Worm (Caenorhabditis elegans): ENCODE results near the gene F49F1.9.

F49F1.9 gene

ce11 chrIV:4123083-4123482 is 14.3 kb downstream of the F49F1.9 start, which contains the start of gene mul-1 (continued):
- peak; percentile 59 for TF ChIP-seq dmd-6 (GFP tag; IDR thresholded peaks at IDR 0.05)
- no peak for TF ChIP-seq nhr-237 (tag; optimal IDR thresholded peaks at IDR 0.05)
- TF ChIP-seq nhr-111 (GFP tag; optimal IDR thresholded peaks at IDR 0.05), result no peak

- TF ChIP-seq rbr-2 (tag; optimal IDR thresholded peaks at IDR 0.05) (no peak), hmg-1.1 (GFP tag; IDR thresholded peaks at IDR 0.05) (no peak), unc-130 (GFP tag; optimal IDR thresholded peaks at IDR 0.05) (no peak), ceh-32 (tag; optimal IDR thresholded peaks at IDR 0.05; ENCODE audit: poor library complexity) (no peak), dmd-6 (GFP tag; IDR thresholded peaks at IDR 0.05) (peak; percentile 23; the same call in 1 of the 2 replicates), daf-8 (GFP tag; IDR thresholded peaks at IDR 0.05) (no peak), attf-4 (tag; optimal IDR thresholded peaks at IDR 0.05) (no peak), pqm-1 (tag; optimal IDR thresholded peaks at IDR 0.05) (peak; percentile 43), ceh-28 (tag; optimal IDR thresholded peaks at IDR 0.05) (no peak), pha-4 (GFP tag; IDR thresholded peaks at IDR 0.05) (no peak), pha-4 (tag; optimal IDR thresholded peaks at IDR 0.05) (no peak), tag-97 (GFP tag; IDR thresholded peaks at IDR 0.05) (no peak), hlh-11 (tag; optimal IDR thresholded peaks at IDR 0.05) (peak; percentile 28), nhr-76 (tag; optimal IDR thresholded peaks at IDR 0.05) (no peak), nhr-11 (tag; optimal IDR thresholded peaks at IDR 0.05) (no peak), lim-7 (GFP tag; IDR thresholded peaks at IDR 0.05) (no peak), fos-1 (tag; optimal IDR thresholded peaks at IDR 0.05) (no peak), arid-1 (GFP tag; conservative IDR thresholded peaks at IDR 0.05) (no peak), ceh-20 (GFP tag; IDR thresholded peaks at IDR 0.05) (no peak), egl-27 (tag; optimal IDR thresholded peaks at IDR 0.05) (no peak)
Measured at ce11 chrIV:4121055-4121454, 16.3 kb downstream of the F49F1.9 start.

DNA sequence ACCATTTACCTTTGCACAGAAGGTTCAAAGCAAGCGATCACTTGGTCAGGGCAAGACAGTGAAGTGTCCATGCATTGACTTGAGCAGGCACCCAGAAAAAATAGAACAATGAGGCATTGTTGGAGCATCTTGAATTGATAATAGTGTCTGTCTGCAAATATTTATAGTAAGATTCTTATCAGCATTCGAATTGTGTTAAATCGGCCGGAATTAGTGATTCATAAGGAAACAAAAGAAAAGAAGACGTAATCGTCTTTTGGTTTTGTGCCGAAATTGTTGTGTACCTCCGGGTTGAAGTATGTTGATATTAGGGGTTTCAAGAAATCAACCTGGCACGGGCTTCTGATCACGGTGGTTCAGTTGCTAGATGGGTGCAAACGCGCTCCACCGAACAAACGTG is 17.1 kb downstream of the F49F1.9 start, which contains the start of gene F49F1.5:
F49F1.5 (minus strand) TSS at position 153 of the 400 bp plus-strand sequence.
- TF ChIP-seq zip-2 (tag; optimal IDR thresholded peaks at IDR 0.05) (no peak), Y48G9A.11 (GFP tag; IDR thresholded peaks at IDR 0.05) (no peak), nhr-42 (GFP tag; IDR thresholded peaks at IDR 0.05) (no peak), nhr-6 (tag; optimal IDR thresholded peaks at IDR 0.05) (no peak), nhr-77 (tag; optimal IDR thresholded peaks at IDR 0.05) (no peak), tra-1 (GFP tag; IDR thresholded peaks at IDR 0.05) (no peak), Y75B8A.6 (GFP tag; IDR thresholded peaks at IDR 0.05) (no peak), tag-97 (GFP tag; IDR thresholded peaks at IDR 0.05) (no peak), dve-1 (tag; optimal IDR thresholded peaks at IDR 0.05; ENCODE audit: insufficient read depth) (no peak), ceh-32 (tag; optimal IDR thresholded peaks at IDR 0.05; ENCODE audit: poor library complexity) (no peak)

- TF ChIP-seq Y48G9A.11 (GFP tag; IDR thresholded peaks at IDR 0.05), result no peak
- TF ChIP-seq pqm-1 (tag; optimal IDR thresholded peaks at IDR 0.05), result peak; percentile 42
- TF ChIP-seq sdz-12 (GFP tag; optimal IDR thresholded peaks at IDR 0.05), result no peak
- no peak for TF ChIP-seq lsy-2 (tag; optimal IDR thresholded peaks at IDR 0.05)
- TF ChIP-seq vab-7 (GFP tag; IDR thresholded peaks at IDR 0.05), result no peak
- no peak for TF ChIP-seq nhr-28 (tag; optimal IDR thresholded peaks at IDR 0.05)
- TF ChIP-seq zfp-3 (GFP tag; conservative IDR thresholded peaks at IDR 0.05), result no peak
Measured at ce11 chrIV:4117432-4117831, 19.9 kb downstream of the F49F1.9 start, which contains the start of gene drd-50. Gene drd-50 (plus strand): TSS chrIV:4117732.

DNA sequence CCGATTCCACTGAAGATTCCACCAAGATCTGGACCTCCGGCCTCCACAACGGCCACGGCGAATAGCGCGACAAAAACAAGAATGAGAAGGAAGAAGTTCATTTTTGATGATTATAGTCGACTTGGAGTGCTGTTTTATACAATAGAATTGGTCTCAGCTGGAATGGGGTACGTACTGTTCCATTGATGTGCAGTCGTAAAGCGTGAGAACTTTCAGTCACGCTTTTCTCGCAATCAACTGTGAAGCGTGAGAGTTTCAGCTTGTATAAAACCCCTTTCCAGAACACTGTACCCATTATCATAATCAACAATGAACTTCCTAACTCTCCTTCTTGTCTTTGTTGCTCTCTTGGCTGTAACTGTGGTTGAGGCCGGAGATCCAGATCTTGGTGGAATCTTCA is 21.7 kb downstream of the F49F1.9 start, which contains the start of the genes F49F1.4 and F49F1.2:
F49F1.4 (minus strand) TSS at position 101 of the 400 bp plus-strand sequence.
F49F1.2 (plus strand) TSS at position 310 of the 400 bp plus-strand sequence.
- TF ChIP-seq F44E2.7 (GFP tag; IDR thresholded peaks at IDR 0.05), result no peak
- no peak for TF ChIP-seq R02D3.7 (tag; optimal IDR thresholded peaks at IDR 0.05)
- no peak for TF ChIP-seq unc-130 (GFP tag; optimal IDR thresholded peaks at IDR 0.05)
- TF ChIP-seq nhr-41 (GFP tag; IDR thresholded peaks at IDR 0.05), result no peak
- TF ChIP-seq nhr-11 (tag; optimal IDR thresholded peaks at IDR 0.05), result no peak
- no peak for TF ChIP-seq zip-11 (GFP tag; IDR thresholded peaks at IDR 0.05)
- no peak for TF ChIP-seq daf-12 (tag; optimal IDR thresholded peaks at IDR 0.05)
- TF ChIP-seq zfp-2 (tag; optimal IDR thresholded peaks at IDR 0.05), result no peak
- no peak for TF ChIP-seq mxl-2 (GFP tag; conservative IDR thresholded peaks at IDR 0.05)
- TF ChIP-seq Y5F2A.4 (GFP tag; optimal IDR thresholded peaks at IDR 0.05), result no peak
- no peak for TF ChIP-seq F10B5.3 (tag; optimal IDR thresholded peaks at IDR 0.05)
- TF ChIP-seq dmd-6 (GFP tag; IDR thresholded peaks at IDR 0.05), result no peak

All from whole organism, L4 larva.